Worm (Caenorhabditis elegans) whole organism, early embryonic: Measurements from ENCODE around the gene bra-1.

Experiments used
- ama-1 ChIP-seq: fragments of 150-350 bp; optimal IDR thresholded peaks from 2 replicates; lab custom pipeline; 2014
- sea-1 ChIP-seq: fragments of 200-800 bp; sonication (Bioruptor generic); conservative IDR thresholded peaks from 2 replicates; pipeline ENCODE4 v1.3.6; 2022; ENCODE audit warnings: missing genetic modification characterization, missing compliant biosample characterization

DNA sequence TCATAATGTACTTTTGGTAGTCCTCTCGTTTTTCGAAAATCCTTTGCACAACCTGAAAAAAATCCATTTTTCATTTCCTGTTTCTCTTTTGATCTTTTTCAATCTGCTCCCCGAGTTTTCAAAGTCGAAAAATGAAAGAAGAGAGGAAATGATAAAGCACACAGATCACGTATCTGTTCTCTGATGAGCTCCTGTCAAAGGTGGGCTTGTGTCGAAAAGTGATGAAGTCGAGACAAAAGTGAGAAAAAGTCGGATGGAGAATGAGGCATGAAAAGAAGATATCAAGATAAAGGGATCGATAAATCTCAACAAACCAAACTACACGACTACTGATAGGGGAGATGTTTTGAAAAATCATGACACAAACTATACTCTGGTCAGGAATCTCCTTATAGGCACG lies 43.2 kb upstream of the bra-1 start:
- no peak for TF ChIP-seq ama-1
- no peak for TF ChIP-seq sea-1 (GFP tag; lab: Robert Waterston, UW)
